Worm (Caenorhabditis elegans) whole organism, L4 larva: Measurements from ENCODE around the gene cnep-1.

Experiments
- F49E8.2 ChIP-seq: sonication (generic microtip); optimal IDR thresholded peaks from 2 replicates; lab custom pipeline; 2016; ENCODE audit warnings: missing compliant biosample characterization, mild to moderate bottlenecking, missing genetic modification characterization, borderline replicate concordance
- ZK546.5 ChIP-seq, 2 experiments: sonication (generic microtip); optimal IDR thresholded peaks; 2 replicates each; lab custom pipeline; 2017; ENCODE audit warnings: missing biosample characterization in 2 of 2, missing genetic modification characterization in 2 of 2
- aly-2 ChIP-seq: sonication (generic microtip); optimal IDR thresholded peaks from 2 replicates; lab custom pipeline; 2018; ENCODE audit warnings: missing biosample characterization, missing genetic modification characterization
- ama-1 ChIP-seq: fragments of 150-350 bp; optimal IDR thresholded peaks from 2 replicates; lab custom pipeline; 2014; ENCODE audit warnings: inconsistent platforms, mixed read lengths
- ceh-62 ChIP-seq: sonication (generic microtip); optimal IDR thresholded peaks from 2 replicates; lab custom pipeline; 2017; ENCODE audit warnings: missing biosample characterization, missing genetic modification characterization
- egl-43 ChIP-seq: fragments of 200-800 bp; sonication (Bioruptor generic); IDR thresholded peaks from 2 replicates; pipeline ENCODE4 v1.3.6; 2022; ENCODE audit warnings: missing genetic modification reagents, missing genetic modification characterization, missing compliant biosample characterization
- mxl-2 ChIP-seq: fragments of 200-800 bp; sonication (Bioruptor generic); conservative IDR thresholded peaks from 2 replicates; pipeline ENCODE4 v1.3.6; 2022; ENCODE audit warnings: missing genetic modification reagents, missing genetic modification characterization, missing compliant biosample characterization
- nhr-111 ChIP-seq: fragments of 200-800 bp; sonication (Bioruptor generic); optimal IDR thresholded peaks from 2 replicates; lab custom pipeline; 2018; ENCODE audit warnings: mild to moderate bottlenecking, missing genetic modification characterization, missing compliant biosample characterization
- nhr-237 ChIP-seq: sonication (generic microtip); optimal IDR thresholded peaks from 2 replicates; lab custom pipeline; 2017; ENCODE audit warnings: missing biosample characterization, missing genetic modification characterization
- nhr-28 ChIP-seq: fragments of 150-350 bp; optimal IDR thresholded peaks from 2 replicates; lab custom pipeline; 2014; ENCODE audit warnings: missing biosample characterization, missing genetic modification characterization
- nhr-76 ChIP-seq: fragments of 150-350 bp; optimal IDR thresholded peaks from 2 replicates; lab custom pipeline; 2014; ENCODE audit warnings: missing biosample characterization, missing genetic modification characterization
- sdz-12 ChIP-seq: fragments of 200-800 bp; sonication (Bioruptor generic); optimal IDR thresholded peaks from 2 replicates; lab custom pipeline; 2018; ENCODE audit warnings: mild to moderate bottlenecking, missing genetic modification characterization, missing compliant biosample characterization
- snpc-4 ChIP-seq: fragments of 150-350 bp; optimal IDR thresholded peaks from 2 replicates; lab custom pipeline; 2014; ENCODE audit warnings: missing biosample characterization, missing genetic modification characterization
- unc-62 ChIP-seq, 3 experiments: fragments of 150-350 bp in 1 of 3; sonication (generic microtip); optimal IDR thresholded peaks in 2 of 3; peaks in 1 of 3; 1 replicate in 1 of 3; 2 replicates in 2 of 3; lab custom pipeline; 2014 to 2017; ENCODE audit warnings: missing biosample characterization in 3 of 3, missing genetic modification characterization in 3 of 3, missing genetic modification reagents in 3 of 3, missing genotype in 1 of 3

ce11 chrII:7299042-7299441 lies 11.1 kb upstream of the cnep-1 start, which contains the start of gene C30G12.1:
- TF ChIP-seq snpc-4 (no peak), sdz-12 (no peak), nhr-237 (no peak), nhr-111 (GFP tag; lab: Kevin White, UChicago) (no peak), ZK546.5 (tag; optimal IDR thresholded peaks at IDR 0.05; lab: Kevin White, UChicago) (no peak), nhr-28 (tag; lab: Kevin White, UChicago) (no peak), nhr-76 (tag; lab: Kevin White, UChicago) (no peak), ama-1 (lab: Kevin White, UChicago) (no peak), ceh-62 (tag; lab: Kevin White, UChicago) (no peak), aly-2 (tag; lab: Kevin White, UChicago) (no peak), egl-43 (GFP tag; lab: Robert Waterston, UW) (no peak), F49E8.2 (no peak), unc-62 (GFP tag; optimal IDR thresholded peaks at IDR 0.05 in 1 of 2; lab: Kevin White, UChicago) (no peak), unc-62 (tag; optimal IDR thresholded peaks at IDR 0.05; lab: Kevin White, UChicago) (no peak), mxl-2 (GFP tag; lab: Robert Waterston, UW) (no peak)
